Worm (Caenorhabditis elegans): Measurements from ENCODE around the gene pgp-6.

Gene pgp-6

DNA sequence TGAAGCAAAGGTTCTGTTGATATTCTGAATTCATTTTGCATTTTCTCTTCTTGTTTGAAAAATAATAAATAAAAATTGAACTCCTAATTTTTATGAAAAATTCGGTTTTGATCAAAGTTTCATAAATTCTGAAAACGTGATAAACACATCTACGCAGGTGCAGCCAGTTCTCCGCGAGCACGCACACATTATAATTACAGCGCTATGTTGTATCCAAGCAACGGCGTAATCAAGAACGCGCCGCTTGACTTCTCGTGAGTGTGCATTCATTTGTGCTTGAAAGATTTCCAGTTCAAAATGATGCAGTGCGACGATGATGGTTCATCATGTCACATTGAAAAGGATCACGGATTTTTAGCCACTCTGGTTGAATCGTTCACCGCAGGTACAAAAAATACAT, 14.7 kb upstream of the pgp-6 start, which contains the start of gene F47B10.3:
Gene F47B10.3, plus strand, starts transcription at position 301 of the 400 bp plus-strand sequence.
- TF ChIP-seq F13C5.2 (tag; optimal IDR thresholded peaks at IDR 0.05) (no peak), tbx-37 (GFP tag; conservative IDR thresholded peaks at IDR 0.05) (no peak)

DNA sequence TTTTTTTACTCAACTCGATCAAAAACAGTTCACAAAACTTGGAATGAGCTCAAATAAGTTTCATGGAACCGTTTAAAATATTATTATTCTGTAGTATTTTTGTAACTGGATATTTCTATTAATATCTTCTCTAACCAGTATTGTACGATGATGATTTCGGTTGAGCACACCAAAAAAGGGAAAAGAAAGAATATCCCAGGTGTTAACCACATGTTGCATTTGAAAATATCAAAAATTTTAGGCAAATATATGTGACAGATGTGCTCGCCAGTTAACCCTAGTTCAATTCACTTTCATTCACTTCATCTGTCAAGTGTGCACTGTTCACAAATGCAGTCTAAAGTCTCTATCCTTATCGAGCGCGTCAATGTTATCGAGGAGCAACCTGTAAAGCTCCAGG, 13.7 kb upstream of the pgp-6 start, which contains the start of gene F47B10.4:
Gene F47B10.4, plus strand, starts transcription at position 301 of the 400 bp plus-strand sequence.
- TF ChIP-seq tbx-11 (GFP tag; IDR thresholded peaks at IDR 0.05) (no peak), B0310.2 (tag; optimal IDR thresholded peaks at IDR 0.05) (no peak), hmg-4 (GFP tag; optimal IDR thresholded peaks at IDR 0.05) (no peak), ceh-36 (tag; optimal IDR thresholded peaks at IDR 0.05) (no peak), ama-1 (optimal IDR thresholded peaks at IDR 0.05) (no peak), pes-1 (GFP tag; IDR thresholded peaks at IDR 0.05) (no peak), F13C5.2 (tag; optimal IDR thresholded peaks at IDR 0.05) (no peak), ceh-13 (GFP tag; optimal IDR thresholded peaks at IDR 0.05) (no peak), sea-1 (GFP tag; conservative IDR thresholded peaks at IDR 0.05) (no peak), hmbx-1 (tag; optimal IDR thresholded peaks at IDR 0.05) (no peak), aly-1 (tag; optimal IDR thresholded peaks at IDR 0.05) (no peak)

DNA sequence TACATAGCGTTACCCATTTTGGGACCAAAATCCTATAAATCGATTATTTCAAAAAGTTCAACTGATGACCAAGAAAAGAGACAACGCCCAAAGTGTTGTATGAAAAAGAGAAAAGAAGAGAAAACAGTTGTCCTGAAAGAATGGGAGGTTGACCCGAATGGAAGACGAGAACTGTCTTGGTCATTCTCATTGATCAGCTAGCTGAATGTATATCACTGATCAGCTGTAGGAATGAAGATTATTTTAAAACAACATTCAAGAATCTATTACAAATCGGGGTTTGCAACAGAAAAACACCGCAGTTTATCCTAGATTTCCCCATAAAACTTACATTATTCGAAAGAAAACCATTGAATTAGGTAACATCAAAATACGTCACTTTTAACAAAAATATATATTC, 13.2 kb upstream of the pgp-6 start, which contains the start of gene F47B10.5:
Gene F47B10.5, minus strand, starts transcription at position 101 of the 400 bp plus-strand sequence.
- TF ChIP-seq F13C5.2 (tag; optimal IDR thresholded peaks at IDR 0.05): no peak
- no peak for TF ChIP-seq hnd-1 (tag; optimal IDR thresholded peaks at IDR 0.05)
- no peak for TF ChIP-seq sea-1 (GFP tag; conservative IDR thresholded peaks at IDR 0.05)
- TF ChIP-seq flt-1 (GFP tag; IDR thresholded peaks at IDR 0.05): no peak
- no peak for TF ChIP-seq tbx-11 (GFP tag; IDR thresholded peaks at IDR 0.05)
- TF ChIP-seq hmg-4 (GFP tag; optimal IDR thresholded peaks at IDR 0.05): no peak

DNA sequence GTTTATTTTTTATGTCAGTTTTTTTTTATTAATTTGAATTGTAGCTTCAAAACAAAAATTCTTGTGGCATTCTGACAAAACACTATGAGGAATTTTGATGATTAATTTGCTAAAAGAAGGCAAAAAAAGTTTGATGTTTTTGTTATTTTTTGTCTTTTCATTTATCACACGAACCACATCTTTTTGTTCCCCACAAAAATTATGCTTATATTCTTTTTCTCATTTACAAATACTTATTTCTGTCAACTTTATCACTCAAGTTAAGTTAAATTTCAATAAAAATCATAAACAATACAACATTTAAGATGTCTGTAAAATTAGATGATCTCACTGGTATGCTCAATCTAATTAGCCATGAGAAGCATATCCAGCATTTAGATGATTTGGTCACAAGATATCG, 11.0 kb upstream of the pgp-6 start, which contains the start of gene F47B10.6:
Gene F47B10.6, plus strand, starts transcription at position 301 of the 400 bp plus-strand sequence.
- no peak for TF ChIP-seq aly-1 (tag; optimal IDR thresholded peaks at IDR 0.05)
- no peak for TF ChIP-seq scrt-1 (GFP tag; IDR thresholded peaks at IDR 0.05)

DNA sequence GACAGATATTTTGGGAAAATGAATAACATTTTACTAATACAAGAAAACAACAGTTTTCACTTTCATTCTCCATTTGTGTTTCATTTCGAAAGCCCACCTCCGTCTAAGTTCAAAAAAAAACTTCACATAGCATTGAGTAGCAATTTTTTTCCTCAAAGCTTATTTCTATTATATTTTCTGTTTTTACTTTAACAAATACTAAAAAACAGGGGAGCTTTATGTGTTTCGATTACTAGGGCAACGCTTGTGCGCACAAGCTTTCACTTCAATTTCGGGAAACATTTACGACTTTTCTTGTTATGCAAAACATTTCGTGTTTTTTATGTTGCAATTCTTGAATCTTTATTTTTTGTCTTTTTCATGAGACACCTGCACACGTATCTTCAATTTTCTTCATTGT, 8.6 kb upstream of the pgp-6 start, which contains the start of gene T21E8.5:
Gene T21E8.5, plus strand, starts transcription at position 301 of the 400 bp plus-strand sequence.
- TF ChIP-seq ceh-13 (GFP tag; optimal IDR thresholded peaks at IDR 0.05) (no peak), aly-1 (tag; optimal IDR thresholded peaks at IDR 0.05) (no peak), F13C5.2 (tag; optimal IDR thresholded peaks at IDR 0.05) (no peak), hmbx-1 (tag; optimal IDR thresholded peaks at IDR 0.05) (no peak), ceh-36 (tag; optimal IDR thresholded peaks at IDR 0.05) (no peak), pes-1 (GFP tag; IDR thresholded peaks at IDR 0.05) (no peak), tra-4 (tag; optimal IDR thresholded peaks at IDR 0.05) (no peak)

DNA sequence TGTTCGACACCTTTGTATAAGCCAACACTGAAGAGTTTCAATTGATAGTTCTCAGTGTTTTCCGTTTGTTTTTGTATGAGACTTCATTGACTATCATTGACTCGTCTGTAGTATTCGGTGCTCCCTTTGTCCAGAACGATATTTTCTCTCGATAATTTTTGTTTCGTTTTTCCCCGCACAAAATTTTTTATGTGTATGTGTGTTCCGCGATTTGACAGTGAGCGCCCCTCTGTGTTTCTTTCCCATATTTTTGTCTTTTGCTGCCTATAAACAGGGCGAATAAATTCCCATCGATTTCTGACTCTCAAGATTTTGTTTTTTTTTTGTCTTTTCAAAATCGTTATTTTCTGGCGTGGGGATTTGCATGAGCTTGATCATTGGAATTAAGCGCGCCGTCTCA, 6.0 kb upstream of the pgp-6 start, which contains the start of gene T21E8.7:
Gene T21E8.7, plus strand, starts transcription at position 301 of the 400 bp plus-strand sequence.
- TF ChIP-seq scrt-1 (GFP tag; IDR thresholded peaks at IDR 0.05): no peak
- TF ChIP-seq sea-1 (GFP tag; conservative IDR thresholded peaks at IDR 0.05): no peak
- TF ChIP-seq ets-7 (tag; optimal IDR thresholded peaks at IDR 0.05): no peak
- TF ChIP-seq flt-1 (GFP tag; IDR thresholded peaks at IDR 0.05): no peak
- no peak for TF ChIP-seq B0310.2 (tag; optimal IDR thresholded peaks at IDR 0.05)

DNA sequence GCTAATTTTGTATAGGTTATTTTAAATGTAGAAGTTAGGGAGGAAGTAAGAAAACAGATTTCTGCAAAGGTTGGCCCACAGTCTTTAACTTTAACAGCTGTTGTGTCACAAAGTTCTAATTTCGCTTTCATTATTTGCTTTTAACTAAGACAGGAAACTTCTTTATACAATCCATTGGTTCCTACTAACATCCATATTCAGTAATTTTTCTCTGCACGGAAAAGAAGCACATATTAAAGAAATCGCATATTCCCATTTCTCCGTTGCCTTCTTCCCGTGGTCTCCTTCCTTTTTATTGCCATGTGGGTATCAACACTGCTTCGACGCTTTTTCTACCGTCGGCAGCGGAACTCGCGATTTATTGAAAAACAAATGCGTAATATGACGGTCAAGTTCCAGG, 4.8 kb upstream of the pgp-6 start, which contains the start of gene T21E8.6:
Gene T21E8.6, plus strand, starts transcription at position 301 of the 400 bp plus-strand sequence.
- TF ChIP-seq ceh-36 (tag; optimal IDR thresholded peaks at IDR 0.05) (no peak), ama-1 (optimal IDR thresholded peaks at IDR 0.05) (no peak)

DNA sequence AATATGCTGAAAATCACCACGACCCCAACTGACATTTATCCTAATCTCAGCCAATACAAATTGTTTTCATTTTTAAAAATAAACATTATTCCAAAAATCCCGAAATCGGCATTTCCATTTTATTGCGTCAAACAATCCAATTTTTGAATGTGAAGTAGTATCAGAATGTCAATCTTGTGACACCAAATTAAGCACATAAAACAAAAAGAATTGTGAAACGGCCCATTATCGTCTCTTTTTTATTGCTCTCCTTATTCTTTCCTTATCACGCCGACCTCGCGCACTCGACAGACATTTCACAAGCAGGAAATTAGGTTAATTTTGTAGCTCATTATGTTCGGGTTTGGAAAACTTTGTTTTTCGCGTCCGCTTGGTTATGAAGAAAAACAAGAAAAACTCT, 3.3 kb upstream of the pgp-6 start, which contains the start of gene T21E8.4:
Gene T21E8.4, plus strand, starts transcription at position 301 of the 400 bp plus-strand sequence.
- no peak for TF ChIP-seq tra-4 (tag; optimal IDR thresholded peaks at IDR 0.05)
- TF ChIP-seq pes-1 (GFP tag; IDR thresholded peaks at IDR 0.05): no peak
- TF ChIP-seq sea-1 (GFP tag; conservative IDR thresholded peaks at IDR 0.05): no peak
- TF ChIP-seq B0310.2 (tag; optimal IDR thresholded peaks at IDR 0.05): no peak
- TF ChIP-seq hmbx-1 (tag; optimal IDR thresholded peaks at IDR 0.05): no peak
- no peak for TF ChIP-seq hmg-4 (GFP tag; optimal IDR thresholded peaks at IDR 0.05)
- TF ChIP-seq tbx-11 (GFP tag; IDR thresholded peaks at IDR 0.05): no peak
- TF ChIP-seq ama-1 (optimal IDR thresholded peaks at IDR 0.05): no peak

DNA sequence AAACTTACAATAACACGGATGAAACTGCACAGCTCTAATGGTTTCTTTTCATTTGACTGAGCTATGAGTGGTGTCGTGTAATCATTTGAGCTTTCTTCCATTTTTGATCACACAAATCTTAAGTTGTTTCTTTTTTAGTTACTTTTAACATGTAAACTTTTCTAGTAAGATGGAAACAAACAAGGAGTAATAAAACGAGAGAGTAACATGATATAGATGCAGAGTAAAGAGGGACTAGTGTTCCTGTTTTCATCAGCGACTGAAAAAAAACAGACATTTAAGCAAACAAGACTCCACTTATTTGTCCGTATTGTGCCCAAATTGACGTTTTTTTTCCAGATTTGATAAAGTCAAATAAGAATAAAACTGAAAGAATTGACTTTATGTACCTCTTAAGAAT, 7.1 kb downstream of the pgp-6 start, which contains the start of gene pgp-7:
Gene pgp-7, minus strand, starts transcription at position 101 of the 400 bp plus-strand sequence.
- TF ChIP-seq ceh-36 (tag; optimal IDR thresholded peaks at IDR 0.05): no peak
- no peak for TF ChIP-seq ama-1 (optimal IDR thresholded peaks at IDR 0.05)
- TF ChIP-seq hnd-1 (tag; optimal IDR thresholded peaks at IDR 0.05): no peak
- no peak for TF ChIP-seq hmbx-1 (tag; optimal IDR thresholded peaks at IDR 0.05)
- TF ChIP-seq B0310.2 (tag; optimal IDR thresholded peaks at IDR 0.05): no peak

DNA sequence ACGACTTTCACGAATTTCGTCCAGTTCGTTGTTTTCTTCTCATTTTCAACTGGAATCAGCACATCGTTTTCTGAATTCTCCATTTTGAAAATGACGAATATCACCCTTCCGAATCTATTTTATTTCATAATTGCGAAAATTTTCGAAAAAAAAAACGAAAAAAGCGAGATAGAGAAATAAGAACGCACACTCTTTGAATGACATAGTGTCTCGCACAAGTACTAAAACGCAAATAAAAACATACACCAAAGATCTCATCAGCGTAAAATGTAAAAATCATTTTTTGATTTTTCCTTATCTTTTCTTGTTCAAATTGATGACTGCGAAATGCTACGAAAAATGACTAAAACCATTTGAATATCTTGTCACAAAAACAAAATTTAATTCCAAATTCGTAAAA, 12.9 kb downstream of the pgp-6 start, which contains the start of gene pgp-8:
Gene pgp-8, minus strand, starts transcription at position 101 of the 400 bp plus-strand sequence.
- no peak for TF ChIP-seq B0310.2 (tag; optimal IDR thresholded peaks at IDR 0.05)
- no peak for TF ChIP-seq ceh-13 (GFP tag; optimal IDR thresholded peaks at IDR 0.05)
- no peak for TF ChIP-seq F13C5.2 (tag; optimal IDR thresholded peaks at IDR 0.05)
